Fruit fly (Drosophila melanogaster) whole organism, embryonic: ENCODE measurements around the gene Ifrd1.
A peak's percentile ranks its signal among the peaks of the same experiment; 100 is the strongest.

ENCODE experiments used
- Ada2b ChIP-seq: fragments of 200-800 bp; sonication (Bioruptor generic); IDR thresholded peaks from 2 replicates; pipeline ENCODE4 v1.3.6; 2022; ENCODE audit warnings: missing biosample characterization, missing genetic modification characterization
- Antp ChIP-seq: fragments of 200-800 bp; sonication (Bioruptor generic); optimal IDR thresholded peaks from 3 replicates; lab custom pipeline; 2016; ENCODE audit warnings: missing biosample characterization, missing genetic modification characterization
- CG10959 ChIP-seq: fragments of 200-800 bp; sonication (Bioruptor generic); IDR thresholded peaks from 2 replicates; pipeline ENCODE4 v1.3.6; 2022; ENCODE audit warnings: missing biosample characterization, missing genetic modification characterization
- CG11695 ChIP-seq: fragments of 200-800 bp; sonication (Bioruptor generic); IDR thresholded peaks from 3 replicates; pipeline ENCODE4 v1.3.6; 2022; ENCODE audit warnings: missing biosample characterization, missing genetic modification characterization
- CG12155 ChIP-seq: fragments of 200-800 bp; sonication (Bioruptor generic); optimal IDR thresholded peaks from 3 replicates; lab custom pipeline; 2016; ENCODE audit warnings: missing biosample characterization, missing genetic modification characterization
- CG12299 ChIP-seq: fragments of 200-800 bp; sonication (Bioruptor generic); optimal IDR thresholded peaks from 2 replicates; lab custom pipeline; 2018; ENCODE audit warnings: missing biosample characterization, mild to moderate bottlenecking, missing genetic modification characterization
- CG15269 ChIP-seq: fragments of 200-800 bp; sonication (Bioruptor generic); optimal IDR thresholded peaks from 2 replicates; lab custom pipeline; 2018; ENCODE audit warnings: missing biosample characterization, mild to moderate bottlenecking, missing genetic modification characterization, moderate library complexity
- CG15514 ChIP-seq: fragments of 200-800 bp; sonication (Bioruptor generic); optimal IDR thresholded peaks from 3 replicates; lab custom pipeline; 2017; ENCODE audit warnings: missing biosample characterization, missing genetic modification characterization, mild to moderate bottlenecking, moderate library complexity, missing genetic modification reagents
- CG1647 ChIP-seq: fragments of 200-800 bp; sonication (Bioruptor generic); optimal IDR thresholded peaks from 3 replicates; lab custom pipeline; 2016; ENCODE audit warnings: missing biosample characterization, missing genetic modification characterization
- CG16779 ChIP-seq: fragments of 200-800 bp; sonication (Bioruptor generic); IDR thresholded peaks from 2 replicates; pipeline ENCODE4 v1.3.6; 2022; ENCODE audit warnings: missing biosample characterization, missing genetic modification characterization
- CG17359 ChIP-seq: fragments of 200-800 bp; sonication (Bioruptor generic); optimal IDR thresholded peaks from 3 replicates; lab custom pipeline; 2018; ENCODE audit warnings: missing biosample characterization, mild to moderate bottlenecking, missing genetic modification characterization, moderate library complexity
- CG18011 ChIP-seq: fragments of 200-800 bp; sonication (Bioruptor generic); optimal IDR thresholded peaks from 2 replicates; lab custom pipeline; 2017; ENCODE audit warnings: missing biosample characterization, missing genetic modification characterization, mild to moderate bottlenecking, moderate library complexity, missing genotype
- CG18599 ChIP-seq: fragments of 200-800 bp; sonication (Bioruptor generic); optimal IDR thresholded peaks from 3 replicates; lab custom pipeline; 2017; ENCODE audit warnings: missing biosample characterization, missing genetic modification characterization, mild to moderate bottlenecking, moderate library complexity, missing genetic modification reagents
- CG18619 ChIP-seq: fragments of 200-800 bp; sonication (Bioruptor generic); optimal IDR thresholded peaks from 3 replicates; lab custom pipeline; 2017; ENCODE audit warnings: missing biosample characterization, mild to moderate bottlenecking, missing genetic modification characterization
- CG31441 ChIP-seq: fragments of 200-800 bp; sonication (Bioruptor generic); IDR thresholded peaks from 2 replicates; pipeline ENCODE4 v1.3.6; 2022; ENCODE audit warnings: missing biosample characterization, missing genetic modification characterization
- CG3281 ChIP-seq: fragments of 200-800 bp; sonication (Bioruptor generic); optimal IDR thresholded peaks from 3 replicates; lab custom pipeline; 2017; ENCODE audit warnings: missing biosample characterization, mild to moderate bottlenecking, missing genetic modification characterization
- CG7372 ChIP-seq: fragments of 200-800 bp; sonication (Bioruptor generic); IDR thresholded peaks from 2 replicates; pipeline ENCODE4 v1.3.6; 2022; ENCODE audit warnings: missing biosample characterization, missing genetic modification characterization
- Deaf1 ChIP-seq: fragments of 200-800 bp; optimal IDR thresholded peaks from 3 replicates; lab custom pipeline; 2019; ENCODE audit warnings: missing biosample characterization, mild to moderate bottlenecking, missing genetic modification characterization, moderate library complexity
- Dref ChIP-seq: fragments of 200-800 bp; sonication (Bioruptor generic); IDR thresholded peaks from 2 replicates; pipeline ENCODE4 v1.3.6; 2022; ENCODE audit warnings: missing biosample characterization, missing genetic modification characterization
- E2f2 ChIP-seq: fragments of 200-800 bp; sonication (Bioruptor generic); IDR thresholded peaks from 2 replicates; pipeline ENCODE4 v1.3.6; 2022; ENCODE audit warnings: missing biosample characterization, missing genetic modification characterization
- Gug ChIP-seq: fragments of 200-800 bp; sonication (Bioruptor generic); IDR thresholded peaks from 4 replicates; pipeline ENCODE4 v1.3.6; 2022; ENCODE audit warnings: missing biosample characterization, missing genetic modification characterization
- Lim3 ChIP-seq: fragments of 200-800 bp; sonication (Bioruptor generic); IDR thresholded peaks from 2 replicates; pipeline ENCODE4 v1.3.6; 2022; ENCODE audit warnings: missing biosample characterization, missing genetic modification characterization
- Mad ChIP-seq: fragments of 200-800 bp; sonication (Bioruptor generic); optimal IDR thresholded peaks from 2 replicates; lab custom pipeline; 2016; ENCODE audit warnings: missing biosample characterization, missing genetic modification characterization
- PHDP ChIP-seq: fragments of 200-800 bp; sonication (Bioruptor generic); optimal IDR thresholded peaks from 3 replicates; lab custom pipeline; 2018; ENCODE audit warnings: missing biosample characterization, mild to moderate bottlenecking, missing genetic modification characterization, moderate library complexity
- Sox102F ChIP-seq: fragments of 200-800 bp; sonication (Bioruptor generic); optimal IDR thresholded peaks from 2 replicates; lab custom pipeline; 2018; ENCODE audit warnings: missing biosample characterization, mild to moderate bottlenecking, missing genetic modification characterization, moderate library complexity
- abd-A ChIP-seq: fragments of 200-800 bp; sonication (Bioruptor generic); optimal IDR thresholded peaks from 3 replicates; lab custom pipeline; 2019; ENCODE audit warnings: missing biosample characterization, mild to moderate bottlenecking, missing genetic modification characterization, moderate library complexity
- ara ChIP-seq: fragments of 200-800 bp; sonication (Bioruptor generic); IDR thresholded peaks from 2 replicates; pipeline ENCODE4 v1.3.6; 2022; ENCODE audit warnings: missing biosample characterization, missing genetic modification characterization
- bsh ChIP-seq, 2 experiments: fragments of 200-800 bp; sonication (Bioruptor generic); optimal IDR thresholded peaks; 2 replicates each; lab custom pipeline; 2017 to 2018; ENCODE audit warnings: mild to moderate bottlenecking in 2 of 2, missing biosample characterization in 2 of 2, missing genetic modification characterization in 2 of 2, moderate library complexity in 1 of 2
- chinmo ChIP-seq: fragments of 200-800 bp; sonication (Bioruptor generic); IDR thresholded peaks from 4 replicates; pipeline ENCODE4 v1.3.6; 2022; ENCODE audit warnings: missing biosample characterization, missing genetic modification characterization; ENCODE audit not compliant: partially characterized antibody
- ci ChIP-seq: fragments of 200-800 bp; sonication (Bioruptor generic); IDR thresholded peaks from 3 replicates; pipeline ENCODE4 v1.3.6; 2022; ENCODE audit warnings: missing biosample characterization, missing genetic modification characterization
- dpn ChIP-seq, 2 experiments: fragments of 200-800 bp; sonication (Bioruptor generic); optimal IDR thresholded peaks; 3 replicates each; lab custom pipeline; 2016; ENCODE audit warnings: missing biosample characterization in 2 of 2, missing genetic modification characterization in 2 of 2
- dysf ChIP-seq: fragments of 200-800 bp; sonication (Bioruptor generic); IDR thresholded peaks from 3 replicates; pipeline ENCODE4 v1.3.6; 2022; ENCODE audit warnings: missing biosample characterization, missing genetic modification characterization
- exex ChIP-seq: fragments of 200-800 bp; sonication (Bioruptor generic); optimal IDR thresholded peaks from 4 replicates; lab custom pipeline; 2018; ENCODE audit warnings: missing biosample characterization, mild to moderate bottlenecking, missing genetic modification characterization, moderate library complexity
- grau ChIP-seq: fragments of 200-800 bp; optimal IDR thresholded peaks from 3 replicates; lab custom pipeline; 2019; ENCODE audit warnings: missing biosample characterization, mild to moderate bottlenecking, missing genetic modification characterization, moderate library complexity
- jigr1 ChIP-seq: fragments of 200-800 bp; sonication (Bioruptor generic); IDR thresholded peaks from 3 replicates; pipeline ENCODE4 v1.3.6; 2022; ENCODE audit warnings: missing biosample characterization, missing genetic modification characterization
- jing ChIP-seq: fragments of 200-800 bp; sonication (Bioruptor generic); optimal IDR thresholded peaks from 2 replicates; lab custom pipeline; 2018; ENCODE audit warnings: missing biosample characterization, mild to moderate bottlenecking, missing genetic modification characterization
- knrl ChIP-seq: fragments of 200-800 bp; sonication (Bioruptor generic); IDR thresholded peaks from 3 replicates; pipeline ENCODE4 v1.3.6; 2022; ENCODE audit warnings: missing biosample characterization, missing genetic modification characterization; ENCODE audit not compliant: partially characterized antibody
- lov ChIP-seq, 2 experiments: fragments of 200-800 bp in 1 of 2; fragments of >200 bp in 1 of 2; sonication (Bioruptor generic) in 1 of 2; IDR thresholded peaks in 1 of 2; optimal IDR thresholded peaks in 1 of 2; 2 replicates in 1 of 2; 3 replicates in 1 of 2; pipeline versions ENCODE4 v1.3.6 to Lab custom; 2017 to 2022; ENCODE audit warnings: missing biosample characterization in 1 of 2, missing genetic modification characterization in 1 of 2
- luna ChIP-seq: fragments of 200-800 bp; sonication (Bioruptor generic); optimal IDR thresholded peaks from 2 replicates; lab custom pipeline; 2016; ENCODE audit warnings: missing biosample characterization, missing genetic modification characterization
- oc ChIP-seq: fragments of 200-800 bp; sonication (Bioruptor generic); optimal IDR thresholded peaks from 2 replicates; lab custom pipeline; 2018; ENCODE audit warnings: missing biosample characterization, mild to moderate bottlenecking, missing genetic modification characterization, moderate library complexity
- pum ChIP-seq: fragments of 200-800 bp; sonication (Bioruptor generic); optimal IDR thresholded peaks from 2 replicates; lab custom pipeline; 2016; ENCODE audit warnings: missing biosample characterization, missing genetic modification characterization
- scrt ChIP-seq: fragments of 200-800 bp; sonication (Bioruptor generic); optimal IDR thresholded peaks from 2 replicates; lab custom pipeline; 2018; ENCODE audit warnings: missing biosample characterization, mild to moderate bottlenecking, missing genetic modification characterization, moderate library complexity
- sim ChIP-seq: fragments of 200-800 bp; sonication (Bioruptor generic); IDR thresholded peaks from 2 replicates; pipeline ENCODE4 v1.3.6; 2022; ENCODE audit warnings: missing biosample characterization, missing genetic modification characterization
- sisA ChIP-seq: fragments of 200-800 bp; sonication (Bioruptor generic); IDR thresholded peaks from 2 replicates; pipeline ENCODE4 v1.3.6; 2022; ENCODE audit warnings: missing biosample characterization, missing genetic modification characterization
- sob ChIP-seq: fragments of 200-800 bp; sonication (Bioruptor generic); IDR thresholded peaks from 2 replicates; pipeline ENCODE4 v1.3.6; 2022; ENCODE audit warnings: missing biosample characterization, missing genetic modification characterization
- ssp ChIP-seq: fragments of 200-800 bp; sonication (Bioruptor generic); IDR thresholded peaks from 2 replicates; pipeline ENCODE4 v1.3.6; 2022; ENCODE audit warnings: missing biosample characterization, missing genetic modification characterization
- stwl ChIP-seq: fragments of 200-800 bp; sonication (Bioruptor generic); optimal IDR thresholded peaks from 3 replicates; lab custom pipeline; 2018; ENCODE audit warnings: missing biosample characterization, mild to moderate bottlenecking, missing genetic modification characterization, moderate library complexity
- toy ChIP-seq: fragments of 200-800 bp; sonication (Bioruptor generic); IDR thresholded peaks from 2 replicates; pipeline ENCODE4 v1.3.6; 2022; ENCODE audit warnings: missing biosample characterization, missing genetic modification characterization

Gene Ifrd1

DNA sequence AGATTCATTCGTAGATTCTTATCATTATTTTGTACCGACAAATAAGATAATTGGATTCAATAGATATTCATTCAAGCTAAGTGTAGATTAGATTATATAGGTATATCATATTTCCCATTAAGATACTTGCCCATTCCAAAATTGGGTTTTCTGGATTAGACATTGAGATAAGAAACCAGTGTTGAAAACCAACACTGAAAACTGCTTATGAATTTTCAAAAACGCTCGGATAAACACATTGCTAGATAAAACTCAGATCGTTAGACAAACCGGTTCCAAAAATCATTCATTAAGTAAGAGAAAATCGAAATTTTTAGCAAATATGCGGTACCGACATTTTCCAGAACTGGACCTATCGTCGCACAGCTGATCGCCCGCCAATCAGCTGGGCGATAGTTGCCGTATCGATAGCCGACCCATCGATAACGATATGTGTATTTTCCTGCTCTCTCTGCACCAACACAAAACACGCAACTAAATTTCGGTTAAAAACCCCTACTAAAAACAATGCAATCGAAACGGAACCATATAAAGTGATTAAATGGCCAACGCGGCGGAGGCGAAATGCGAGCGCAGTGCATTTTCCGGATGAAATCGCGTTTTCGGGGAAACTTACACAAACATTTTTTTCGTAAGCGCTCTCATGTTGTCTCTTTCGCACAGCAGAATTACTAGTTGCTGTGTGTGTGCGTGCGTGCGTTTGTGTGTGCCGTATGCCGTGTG, 11.4 kb upstream of the Ifrd1 start, which contains the start of the genes NTPase and lilli (continued):
- TF ChIP-seq dpn (GFP tag; optimal IDR thresholded peaks at IDR 0.05; lab: Kevin White, UChicago), result peak; percentile 72 to 76
- peak; percentile 38; the same call in 1 of the 3 replicates for TF ChIP-seq CG11695 (GFP tag; lab: Robert Waterston, UW)
- peak; percentile 57 for TF ChIP-seq sisA
- no peak for TF ChIP-seq toy (GFP tag; lab: Robert Waterston, UW)
- TF ChIP-seq luna, result no peak
- peak; percentile 20 for TF ChIP-seq CG17359 (tag; lab: Kevin White, UChicago)
- no peak for TF ChIP-seq CG3281 (GFP tag; lab: Kevin White, UChicago)
- peak; percentile 92 for TF ChIP-seq knrl (GFP tag; lab: Robert Waterston, UW)
- TF ChIP-seq dysf (GFP tag; lab: Robert Waterston, UW), result no peak
- TF ChIP-seq Deaf1 (tag; lab: Kevin White, UChicago), result no peak
- TF ChIP-seq CG1647, result peak; percentile 55
- no peak; the same call in none of the 2 replicates for TF ChIP-seq E2f2
- no peak for TF ChIP-seq CG18619 (GFP tag; lab: Kevin White, UChicago)
- no peak for TF ChIP-seq CG16779
- no peak for TF ChIP-seq CG12299
- TF ChIP-seq ssp (GFP tag; lab: Robert Waterston, UW), result peak; percentile 56
- TF ChIP-seq Dref (GFP tag; lab: Robert Waterston, UW), result peak; percentile 86
- TF ChIP-seq jigr1 (GFP tag; lab: Robert Waterston, UW), result no peak
- TF ChIP-seq CG15514 (GFP tag; lab: Kevin White, UChicago), result no peak
- peak; percentile 22 for TF ChIP-seq oc
- no peak for TF ChIP-seq exex
- TF ChIP-seq bsh (GFP tag; optimal IDR thresholded peaks at IDR 0.05; lab: Kevin White, UChicago), result peak in 1 of 2 experiments; percentile 40
- peak; percentile 12 for TF ChIP-seq PHDP
- TF ChIP-seq CG12155 (GFP tag; lab: Kevin White, UChicago), result peak; percentile 66
- TF ChIP-seq CG7372, result no peak
- TF ChIP-seq sob (GFP tag; lab: Robert Waterston, UW), result peak; percentile 83
- TF ChIP-seq CG18599 (GFP tag; lab: Kevin White, UChicago), result peak; percentile 52
- no peak for TF ChIP-seq Lim3
- peak; percentile 25 for TF ChIP-seq stwl (tag; lab: Kevin White, UChicago)
- TF ChIP-seq CG10959 (GFP tag; lab: Robert Waterston, UW), result peak; percentile 31; the same call in 1 of the 2 replicates
- TF ChIP-seq lov (optimal IDR thresholded peaks at IDR 0.05; lab: Kevin White, UChicago), result no peak
- TF ChIP-seq lov (GFP tag; IDR thresholded peaks at IDR 0.05; lab: Robert Waterston, UW), result 0 out of 3 replicates have a peak, but pooled peaks have one; percentile 11
- TF ChIP-seq abd-A (tag; lab: Kevin White, UChicago), result peak; percentile 47
- TF ChIP-seq pum (GFP tag; lab: Kevin White, UChicago), result peak; percentile 55
- TF ChIP-seq Mad (GFP tag; lab: Kevin White, UChicago), result peak; percentile 16
- peak; percentile 85 for TF ChIP-seq Antp (GFP tag; lab: Kevin White, UChicago)
- peak; percentile 79 for TF ChIP-seq ci
- TF ChIP-seq CG15269, result no peak
- TF ChIP-seq grau, result no peak
- peak; percentile 21; the same call in 1 of the 2 replicates for TF ChIP-seq CG31441 (GFP tag; lab: Robert Waterston, UW)
- peak; percentile 81 for TF ChIP-seq scrt
- TF ChIP-seq Ada2b (GFP tag; lab: Robert Waterston, UW), result 0 out of 2 replicates have a peak, but pooled peaks have one; percentile 18
- TF ChIP-seq chinmo (GFP tag; lab: Robert Waterston, UW), result peak; percentile 75; the same call in 3 of the 4 replicates
- TF ChIP-seq Sox102F, result peak; percentile 22
- TF ChIP-seq CG18011 (GFP tag; lab: Kevin White, UChicago), result peak; percentile 33
- peak; percentile 70 for TF ChIP-seq ara
- TF ChIP-seq jing, result no peak
- TF ChIP-seq sim (GFP tag; lab: Robert Waterston, UW), result peak; percentile 65; the same call in 1 of the 2 replicates
- TF ChIP-seq Gug (GFP tag; lab: Robert Waterston, UW), result peak; percentile 20; the same call in 2 of the 4 replicates
